Worm (Caenorhabditis elegans) whole organism, young adult: Measurements from ENCODE around the gene klp-11.

Experiments
- B0261.1 ChIP-seq: sonication (generic microtip); optimal IDR thresholded peaks from 2 replicates; lab custom pipeline; 2016; ENCODE audit warnings: mild to moderate bottlenecking, missing genetic modification characterization, moderate library complexity, missing compliant biosample characterization
- C17E4.6 ChIP-seq: fragments of 200-800 bp; sonication (Bioruptor generic); IDR thresholded peaks from 2 replicates; pipeline ENCODE4 v1.3.6; 2022; ENCODE audit warnings: missing genetic modification reagents, missing genetic modification characterization, missing compliant biosample characterization
- F10E7.11 ChIP-seq: sonication (generic microtip); optimal IDR thresholded peaks from 2 replicates; lab custom pipeline; 2017; ENCODE audit warnings: mild to moderate bottlenecking, missing genetic modification characterization, moderate library complexity, missing compliant biosample characterization
- F49E8.2 ChIP-seq: sonication (generic microtip); optimal IDR thresholded peaks from 3 replicates; lab custom pipeline; 2017; ENCODE audit warnings: missing genetic modification characterization, mild to moderate bottlenecking, missing compliant biosample characterization, antibody characterized with exemption, moderate library complexity; ENCODE audit not compliant: insufficient read depth
- T26A5.8 ChIP-seq: sonication (generic microtip); optimal IDR thresholded peaks from 2 replicates; lab custom pipeline; 2016; ENCODE audit warnings: missing genetic modification characterization, missing compliant biosample characterization
- akir-1 ChIP-seq: fragments of 200-800 bp; sonication (Bioruptor generic); optimal IDR thresholded peaks from 2 replicates; lab custom pipeline; 2018; ENCODE audit warnings: mild to moderate bottlenecking, missing genetic modification characterization, moderate library complexity, missing compliant biosample characterization
- ama-1 ChIP-seq, 3 experiments: fragments of 150-350 bp in 1 of 3; sonication (generic microtip) in 2 of 3; optimal IDR thresholded peaks; 2 replicates each; lab custom pipeline; 2014 to 2018; ENCODE audit warnings: missing biosample characterization in 2 of 3, missing genetic modification characterization in 2 of 3, missing genetic modification reagents in 2 of 3
- atf-7 ChIP-seq: sonication (generic microtip); optimal IDR thresholded peaks from 2 replicates; lab custom pipeline; 2017; ENCODE audit warnings: mild to moderate bottlenecking, missing genetic modification characterization, missing compliant biosample characterization
- athp-1 ChIP-seq: sonication (generic microtip); optimal IDR thresholded peaks from 2 replicates; lab custom pipeline; 2017; ENCODE audit warnings: mild to moderate bottlenecking, missing genetic modification characterization, missing compliant biosample characterization
- attf-6 ChIP-seq: fragments of 200-800 bp; sonication (Bioruptor generic); IDR thresholded peaks from 2 replicates; pipeline ENCODE4 v1.3.6; 2022; ENCODE audit warnings: missing genetic modification reagents, missing genetic modification characterization, missing compliant biosample characterization
- ccch-3 ChIP-seq: fragments of 200-800 bp; sonication (Bioruptor generic); optimal IDR thresholded peaks from 2 replicates; lab custom pipeline; 2018; ENCODE audit warnings: mild to moderate bottlenecking, missing genetic modification characterization, missing compliant biosample characterization
- cebp-1 ChIP-seq, 2 experiments: fragments of 200-800 bp in 1 of 2; sonication (Bioruptor generic) in 1 of 2; sonication (generic microtip) in 1 of 2; IDR thresholded peaks in 1 of 2; optimal IDR thresholded peaks in 1 of 2; 2 replicates each; pipeline versions ENCODE4 v1.3.6 to Lab custom; 2017 to 2022; ENCODE audit warnings: missing compliant biosample characterization in 2 of 2, missing genetic modification characterization in 2 of 2, mild to moderate bottlenecking in 1 of 2, missing genetic modification reagents in 1 of 2, moderate library complexity in 1 of 2
- ceh-27 ChIP-seq: fragments of 200-800 bp; sonication (Bioruptor generic); optimal IDR thresholded peaks from 2 replicates; lab custom pipeline; 2018; ENCODE audit warnings: mild to moderate bottlenecking, missing genetic modification characterization, moderate library complexity, missing compliant biosample characterization
- ceh-58 ChIP-seq: fragments of 200-800 bp; sonication (Bioruptor generic); IDR thresholded peaks from 2 replicates; pipeline ENCODE4 v1.3.6; 2022; ENCODE audit warnings: missing genetic modification characterization, missing compliant biosample characterization
- chd-7 ChIP-seq: sonication (generic microtip); optimal IDR thresholded peaks from 2 replicates; lab custom pipeline; 2016; ENCODE audit warnings: mild to moderate bottlenecking, missing genetic modification characterization, moderate library complexity, missing compliant biosample characterization
- dpl-1 ChIP-seq: fragments of 150-350 bp; optimal IDR thresholded peaks from 2 replicates; lab custom pipeline; 2014; ENCODE audit warnings: missing biosample characterization, missing genetic modification reagents, missing genetic modification characterization
- egl-18 ChIP-seq: fragments of 200-800 bp; sonication (Bioruptor generic); IDR thresholded peaks from 2 replicates; pipeline ENCODE4 v1.3.6; 2022; ENCODE audit warnings: missing genetic modification reagents, missing genetic modification characterization, missing compliant biosample characterization
- egl-44 ChIP-seq: fragments of 200-800 bp; sonication (Bioruptor generic); IDR thresholded peaks from 2 replicates; pipeline ENCODE4 v1.3.6; 2022; ENCODE audit warnings: missing genetic modification reagents, missing genetic modification characterization, missing compliant biosample characterization
- egrh-3 ChIP-seq: fragments of 200-800 bp; sonication (Bioruptor generic); IDR thresholded peaks from 2 replicates; pipeline ENCODE4 v1.3.6; 2022; ENCODE audit warnings: missing genetic modification reagents, missing genetic modification characterization, missing compliant biosample characterization
- ets-4 ChIP-seq: fragments of 200-800 bp; sonication (Bioruptor generic); optimal IDR thresholded peaks from 2 replicates; lab custom pipeline; 2018; ENCODE audit warnings: mild to moderate bottlenecking, missing genetic modification characterization, missing compliant biosample characterization
- hlh-12 ChIP-seq: sonication (generic microtip); optimal IDR thresholded peaks from 2 replicates; lab custom pipeline; 2016; ENCODE audit warnings: missing genetic modification characterization, missing compliant biosample characterization
- hmg-1.2 ChIP-seq: fragments of 200-800 bp; sonication (Bioruptor generic); IDR thresholded peaks from 2 replicates; pipeline ENCODE4 v1.3.6; 2022; ENCODE audit warnings: missing genetic modification reagents, missing genetic modification characterization, missing compliant biosample characterization
- hrde-1 ChIP-seq: sonication (generic microtip); optimal IDR thresholded peaks from 2 replicates; lab custom pipeline; 2016; ENCODE audit warnings: missing genetic modification characterization, mild to moderate bottlenecking, missing compliant biosample characterization, moderate library complexity, missing genotype, missing genetic modification reagents, borderline replicate concordance
- let-526 ChIP-seq: fragments of 200-800 bp; sonication (Bioruptor generic); IDR thresholded peaks from 2 replicates; pipeline ENCODE4 v1.3.6; 2022; ENCODE audit warnings: missing genetic modification reagents, missing genetic modification characterization, missing compliant biosample characterization
- let-607 ChIP-seq, 2 experiments: fragments of 200-800 bp in 1 of 2; sonication (Bioruptor generic) in 1 of 2; sonication (generic microtip) in 1 of 2; optimal IDR thresholded peaks; 2 replicates each; lab custom pipeline; 2016 to 2018; ENCODE audit warnings: mild to moderate bottlenecking in 2 of 2, missing compliant biosample characterization in 2 of 2, missing genetic modification characterization in 2 of 2, moderate library complexity in 2 of 2, missing genotype in 1 of 2
- lin-54 ChIP-seq: fragments of 200-800 bp; sonication (Bioruptor generic); optimal IDR thresholded peaks from 2 replicates; lab custom pipeline; 2018; ENCODE audit warnings: mild to moderate bottlenecking, missing genetic modification characterization, missing compliant biosample characterization
- lsl-1 ChIP-seq: fragments of 200-800 bp; sonication (Bioruptor generic); optimal IDR thresholded peaks from 2 replicates; lab custom pipeline; 2018; ENCODE audit warnings: mild to moderate bottlenecking, missing genetic modification characterization, moderate library complexity, missing compliant biosample characterization
- madf-10 ChIP-seq: sonication (generic microtip); optimal IDR thresholded peaks from 2 replicates; lab custom pipeline; 2016; ENCODE audit warnings: mild to moderate bottlenecking, missing genetic modification characterization, missing compliant biosample characterization
- madf-6 ChIP-seq: fragments of 200-800 bp; sonication (Bioruptor generic); IDR thresholded peaks from 2 replicates; pipeline ENCODE4 v1.3.6; 2022; ENCODE audit warnings: missing genetic modification reagents, missing genetic modification characterization, missing compliant biosample characterization
- nfya-1 ChIP-seq: sonication (generic microtip); optimal IDR thresholded peaks from 2 replicates; lab custom pipeline; 2017; ENCODE audit warnings: antibody characterized with exemption, missing compliant biosample characterization, missing genetic modification characterization, borderline replicate concordance; ENCODE audit not compliant: insufficient read depth
- nhr-27 ChIP-seq: fragments of 200-800 bp; sonication (Bioruptor generic); optimal IDR thresholded peaks from 2 replicates; lab custom pipeline; 2018; ENCODE audit warnings: mild to moderate bottlenecking, missing genetic modification characterization, moderate library complexity, missing compliant biosample characterization
- nhr-80 ChIP-seq: sonication (generic microtip); optimal IDR thresholded peaks from 2 replicates; lab custom pipeline; 2016; ENCODE audit warnings: missing genetic modification characterization, missing compliant biosample characterization
- sea-2 ChIP-seq: fragments of 200-800 bp; sonication (Bioruptor generic); IDR thresholded peaks from 2 replicates; pipeline ENCODE4 v1.3.6; 2022; ENCODE audit warnings: missing genetic modification characterization, missing compliant biosample characterization
- snpc-4 ChIP-seq, 5 experiments: fragments of 150-350 bp in 1 of 5; sonication (generic microtip) in 4 of 5; optimal IDR thresholded peaks; 2 replicates each; lab custom pipeline; 2014 to 2018; ENCODE audit warnings: missing genetic modification characterization in 5 of 5, missing biosample characterization in 3 of 5, antibody characterized with exemption in 2 of 5, mild to moderate bottlenecking in 2 of 5, missing compliant biosample characterization in 2 of 5, missing genotype in 2 of 5, moderate library complexity in 2 of 5, missing genetic modification reagents in 1 of 5
- sptf-2 ChIP-seq: fragments of 200-800 bp; sonication (Bioruptor generic); optimal IDR thresholded peaks from 2 replicates; lab custom pipeline; 2018; ENCODE audit warnings: mild to moderate bottlenecking, missing genetic modification characterization, missing compliant biosample characterization
- unc-130 ChIP-seq: sonication (generic microtip); optimal IDR thresholded peaks from 2 replicates; lab custom pipeline; 2016; ENCODE audit warnings: missing genetic modification reagents, missing genetic modification characterization, missing compliant biosample characterization
- ztf-18 ChIP-seq: sonication (generic microtip); optimal IDR thresholded peaks from 2 replicates; lab custom pipeline; 2016; ENCODE audit warnings: missing genotype, mild to moderate bottlenecking, missing genetic modification characterization, missing compliant biosample characterization
- ztf-25 ChIP-seq: fragments of 200-800 bp; sonication (Bioruptor generic); IDR thresholded peaks from 2 replicates; pipeline ENCODE4 v1.3.6; 2022; ENCODE audit warnings: missing genetic modification reagents, missing genetic modification characterization, missing compliant biosample characterization
- ztf-28 ChIP-seq: fragments of 200-800 bp; sonication (Bioruptor generic); IDR thresholded peaks from 2 replicates; pipeline ENCODE4 v1.3.6; 2022; ENCODE audit warnings: missing genetic modification reagents, missing genetic modification characterization, missing compliant biosample characterization
- ztf-3 ChIP-seq: fragments of 200-800 bp; sonication (Bioruptor generic); optimal IDR thresholded peaks from 2 replicates; lab custom pipeline; 2018; ENCODE audit warnings: mild to moderate bottlenecking, missing genetic modification characterization, missing compliant biosample characterization

The klp-11 gene

DNA sequence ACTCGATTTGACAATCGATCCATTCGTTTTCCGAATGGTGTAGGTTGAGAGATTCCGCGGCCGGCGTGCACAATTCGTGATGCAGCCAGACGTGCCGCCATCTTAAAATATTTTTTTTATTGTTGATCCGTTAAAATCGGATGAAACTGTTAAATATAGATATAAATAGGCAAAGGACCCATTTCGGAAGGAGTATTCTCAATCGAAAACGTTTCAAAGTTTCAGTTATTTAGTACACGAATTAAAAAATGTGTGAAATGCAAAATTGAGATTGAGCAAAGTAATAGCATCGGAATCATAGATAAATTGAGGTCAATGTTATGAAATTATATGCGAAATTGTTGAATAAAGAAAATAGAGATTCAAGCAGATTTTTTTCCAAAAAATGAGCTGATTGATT is 21.9 kb downstream of the klp-11 start, which contains the start of gene mrps-33:
Gene mrps-33, minus strand, starts transcription at position 101 of the 400 bp plus-strand sequence.
- TF ChIP-seq ztf-18 (tag; lab: Kevin White, UChicago) (peak; percentile 8), egrh-3 (GFP tag; lab: Robert Waterston, UW) (no peak), unc-130 (GFP tag; lab: Kevin White, UChicago) (no peak)

DNA sequence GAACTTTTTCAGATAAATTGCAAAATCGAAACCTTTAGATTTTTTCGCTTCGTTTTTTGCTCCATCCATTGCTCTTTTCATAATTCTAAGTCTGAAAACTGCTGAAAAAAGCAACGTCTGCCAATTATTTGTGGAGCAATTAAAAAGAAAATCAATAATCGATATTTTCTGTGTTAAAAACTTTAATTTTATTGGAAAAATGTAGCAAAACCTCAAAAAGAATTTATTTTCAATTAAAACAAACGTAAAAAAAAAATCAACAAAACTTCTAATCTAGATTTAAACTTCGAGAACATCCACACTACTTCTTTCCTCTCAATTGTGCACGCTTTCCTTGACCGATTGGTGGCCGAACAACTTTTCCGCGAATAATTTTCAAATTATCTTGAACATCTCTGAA is 22.6 kb downstream of the klp-11 start, which contains the start of gene F21D5.5:
Gene F21D5.5, minus strand, starts transcription at position 101 of the 400 bp plus-strand sequence.
- no peak for TF ChIP-seq akir-1 (GFP tag; lab: Kevin White, UChicago)
- TF ChIP-seq ceh-27 (GFP tag; lab: Kevin White, UChicago) = no peak
- TF ChIP-seq nfya-1 (tag; lab: Kevin White, UChicago) = no peak
- TF ChIP-seq ztf-3 (GFP tag; lab: Kevin White, UChicago) = no peak
- TF ChIP-seq hrde-1 (tag; lab: Kevin White, UChicago) = no peak
- no peak for TF ChIP-seq C17E4.6 (GFP tag; lab: Robert Waterston, UW)
- no peak for TF ChIP-seq ztf-28
- no peak for TF ChIP-seq ztf-25

DNA sequence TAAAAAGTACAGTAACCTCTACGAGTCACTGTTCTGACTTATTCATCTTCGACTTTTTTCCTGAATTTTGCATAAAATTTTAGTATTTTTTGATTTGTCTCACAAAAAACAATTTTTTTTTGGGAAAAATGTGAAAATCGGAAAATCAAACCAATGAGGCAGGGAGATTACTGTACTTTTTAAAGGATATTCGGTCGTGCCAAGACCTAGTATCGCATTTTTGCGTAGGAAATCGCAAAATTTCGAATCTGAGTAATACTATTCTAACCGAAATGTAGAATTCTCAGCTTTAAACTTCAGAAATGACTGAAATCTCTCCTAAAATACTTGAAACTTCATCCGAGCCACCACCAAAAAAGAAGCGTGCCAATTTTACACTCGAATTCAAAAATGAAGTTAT is 24.1 kb downstream of the klp-11 start, which contains the start of gene F21D5.4:
Gene F21D5.4, plus strand, starts transcription at position 301 of the 400 bp plus-strand sequence.
- TF ChIP-seq ama-1 (optimal IDR thresholded peaks at IDR 0.05; lab: Kevin White, UChicago) (no peak), ama-1 (GFP tag; optimal IDR thresholded peaks at IDR 0.05; lab: Kevin White, UChicago) (no peak), madf-10 (tag; lab: Kevin White, UChicago) (no peak), ceh-58 (no peak), attf-6 (GFP tag; lab: Robert Waterston, UW) (no peak), ccch-3 (no peak), F49E8.2 (no peak), egl-44 (no peak), dpl-1 (GFP tag; lab: Kevin White, UChicago) (no peak), athp-1 (tag; lab: Kevin White, UChicago) (no peak), let-526 (GFP tag; lab: Robert Waterston, UW) (no peak), lsl-1 (GFP tag; lab: Kevin White, UChicago) (no peak), egrh-3 (GFP tag; lab: Robert Waterston, UW) (no peak), sea-2 (no peak)

DNA sequence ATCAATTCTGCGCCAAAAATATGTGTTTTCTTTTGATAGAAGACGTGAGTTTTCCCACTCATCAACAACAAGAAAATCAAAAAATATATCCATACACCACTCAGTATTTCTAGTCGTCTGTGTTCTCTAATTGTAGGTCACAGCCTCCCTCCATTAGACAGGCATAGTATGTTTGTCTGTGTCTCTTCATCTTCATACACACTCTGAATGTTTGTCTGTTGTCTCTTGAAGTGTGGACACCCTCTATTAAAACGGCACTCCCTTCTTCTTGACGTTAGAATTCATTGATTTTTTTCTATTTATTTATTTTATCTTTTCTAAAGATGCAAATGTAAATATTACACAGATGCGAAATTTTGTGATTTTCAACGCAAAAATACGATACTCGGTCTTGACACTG is 24.5 kb downstream of the klp-11 start:
- no peak for TF ChIP-seq ama-1 (optimal IDR thresholded peaks at IDR 0.05; lab: Kevin White, UChicago)
- no peak for TF ChIP-seq ama-1 (GFP tag; optimal IDR thresholded peaks at IDR 0.05; lab: Kevin White, UChicago)
- no peak for TF ChIP-seq nhr-27 (tag; lab: Kevin White, UChicago)
- peak; percentile 73; the same call in 1 of the 2 replicates for TF ChIP-seq hmg-1.2 (GFP tag; lab: Robert Waterston, UW)

DNA sequence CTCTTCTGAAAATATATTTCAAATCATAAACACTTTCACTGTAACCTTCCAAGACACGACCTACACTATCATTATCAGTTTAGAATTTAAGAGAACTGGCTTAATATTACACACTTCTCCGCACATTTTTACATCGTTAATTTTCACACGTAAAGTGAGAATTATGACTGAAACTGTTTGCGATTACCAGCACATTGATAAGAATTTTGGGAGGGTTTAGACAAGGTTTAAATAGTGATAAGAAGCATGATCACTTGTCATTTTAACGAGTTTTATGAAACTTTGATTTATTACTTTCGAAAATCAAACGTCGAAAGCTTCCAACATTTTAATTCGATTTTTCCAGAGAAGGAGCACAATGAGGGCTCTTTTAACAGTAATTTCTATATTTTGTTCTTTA is 31.4 kb downstream of the klp-11 start, which contains the start of gene F21D5.3:
Gene F21D5.3, plus strand, starts transcription at position 347 of the 400 bp plus-strand sequence.
- no peak for TF ChIP-seq hlh-12 (tag; lab: Kevin White, UChicago)
- TF ChIP-seq F10E7.11 (tag; lab: Kevin White, UChicago) = no peak
- no peak for TF ChIP-seq let-607 (tag; optimal IDR thresholded peaks at IDR 0.05; lab: Kevin White, UChicago)
- TF ChIP-seq lin-54 = no peak
- TF ChIP-seq cebp-1 (GFP tag; IDR thresholded peaks at IDR 0.05; lab: Robert Waterston, UW) = no peak
- TF ChIP-seq cebp-1 (tag; optimal IDR thresholded peaks at IDR 0.05; lab: Kevin White, UChicago) = peak; percentile 0
- TF ChIP-seq madf-6 (GFP tag; lab: Robert Waterston, UW) = peak; percentile 42
- no peak for TF ChIP-seq egl-18 (GFP tag; lab: Robert Waterston, UW)
- no peak for TF ChIP-seq chd-7
- no peak for TF ChIP-seq T26A5.8 (tag; lab: Kevin White, UChicago)
- TF ChIP-seq hmg-1.2 (GFP tag; lab: Robert Waterston, UW) = no peak
- no peak for TF ChIP-seq ccch-3
- peak; percentile 1 for TF ChIP-seq snpc-4 (GFP tag; optimal IDR thresholded peaks at IDR 0.05; lab: Kevin White, UChicago)
- TF ChIP-seq snpc-4 (tag; optimal IDR thresholded peaks at IDR 0.05; lab: Kevin White, UChicago) = no peak
- no peak for TF ChIP-seq atf-7 (tag; lab: Kevin White, UChicago)
- peak; percentile 15 for TF ChIP-seq hrde-1 (tag; lab: Kevin White, UChicago)
- no peak for TF ChIP-seq B0261.1
- TF ChIP-seq F49E8.2 = no peak
- TF ChIP-seq ets-4 = peak; percentile 10
- TF ChIP-seq sptf-2 = no peak
- peak; percentile 67 for TF ChIP-seq nhr-80
